Fruit fly (Drosophila melanogaster): ENCODE data around the gene alphaKap4.

dm6 chr3L:6054343-6054742 lies 43.5 kb upstream of the alphaKap4 start, which contains the start of gene Jon65Ai:
- TF ChIP-seq Pif1A (GFP tag; optimal IDR thresholded peaks at IDR 0.05) (no peak), CG10348 (GFP tag; IDR thresholded peaks at IDR 0.05) (no peak), CG13204 (GFP tag; optimal IDR thresholded peaks at IDR 0.05) (no peak), CG17806 (tag; optimal IDR thresholded peaks at IDR 0.05) (no peak), D1 (tag; optimal IDR thresholded peaks at IDR 0.05) (no peak), Pif1B (GFP tag; optimal IDR thresholded peaks at IDR 0.05) (no peak), Snoo (tag; optimal IDR thresholded peaks at IDR 0.05) (no peak), CG12605 (GFP tag; IDR thresholded peaks at IDR 0.05) (no peak), gl (tag; optimal IDR thresholded peaks at IDR 0.05) (no peak), rn (GFP tag; IDR thresholded peaks at IDR 0.05) (no peak)
